Fruit fly (Drosophila melanogaster): Measurements from ENCODE around the gene Spn77Bb.

dm6 chr3L:20348581-20349093, 27.9 kb downstream of the Spn77Bb start:
- TF ChIP-seq CG8478 (optimal IDR thresholded peaks at IDR 0.05): no peak
- TF ChIP-seq psq (optimal IDR thresholded peaks at IDR 0.05): no peak
- TF ChIP-seq usp (GFP tag; optimal IDR thresholded peaks at IDR 0.05): no peak
- TF ChIP-seq EcR (GFP tag; optimal IDR thresholded peaks at IDR 0.05): peak in 1 of 2 experiments; percentile 10
- TF ChIP-seq pan (optimal IDR thresholded peaks at IDR 0.05): no peak
- no peak for TF ChIP-seq Dll (optimal IDR thresholded peaks at IDR 0.05)

Data from whole organism.